Fruit fly (Drosophila melanogaster): ENCODE data around the gene Ten-a.

Gene Ten-a

DNA sequence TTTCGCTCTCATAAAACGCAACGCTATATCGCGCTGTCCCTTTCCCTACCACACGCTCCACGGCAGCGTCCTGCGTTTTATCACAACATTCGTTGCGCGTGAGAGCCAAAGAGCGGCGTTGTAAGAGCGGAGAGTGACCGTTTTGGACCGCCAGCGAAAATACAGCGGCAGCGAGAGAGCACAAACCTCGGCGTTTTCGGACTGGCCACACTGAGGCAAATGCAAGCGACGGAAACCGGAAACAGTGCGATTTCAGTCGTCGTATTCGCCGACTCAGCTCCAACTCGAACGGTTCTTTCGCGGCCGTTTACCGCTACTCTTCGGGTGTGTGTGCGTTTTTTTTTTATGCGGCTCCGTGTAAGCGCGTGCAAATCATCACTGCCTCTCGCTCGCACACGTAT, 160.1 kb downstream of the Ten-a start (continued):
- TF ChIP-seq slbo (GFP tag; IDR thresholded peaks at IDR 0.05) (peak; percentile 53), CG11085 (GFP tag; IDR thresholded peaks at IDR 0.05) (no peak), caup (GFP tag; optimal IDR thresholded peaks at IDR 0.05; ENCODE audit: severe bottlenecking) (peak; percentile 89), br (optimal IDR thresholded peaks at IDR 0.05) (no peak), CG10366 (GFP tag; IDR thresholded peaks at IDR 0.05) (peak; percentile 56), nom (GFP tag; optimal IDR thresholded peaks at IDR 0.05) (peak; percentile 82), pum (GFP tag; optimal IDR thresholded peaks at IDR 0.05) (peak; percentile 35), CG10321 (GFP tag; IDR thresholded peaks at IDR 0.05) (peak; percentile 71), CG13123 (GFP tag; optimal IDR thresholded peaks at IDR 0.05) (peak; percentile 1), CG43689 (GFP tag; IDR thresholded peaks at IDR 0.05) (peak; percentile 54), CG1647 (GFP tag; optimal IDR thresholded peaks at IDR 0.05) (peak; percentile 23), bsh (GFP tag; optimal IDR thresholded peaks at IDR 0.05) (peak in 1 of 2 experiments; percentile 61), Blimp-1 (GFP tag; optimal IDR thresholded peaks at IDR 0.05) (peak; percentile 41), vnd (GFP tag; IDR thresholded peaks at IDR 0.05; ENCODE audit: partially characterized antibody) (no peak), ssp (GFP tag; IDR thresholded peaks at IDR 0.05) (peak; percentile 22; the same call in 1 of the 2 replicates), Dfd (GFP tag; optimal IDR thresholded peaks at IDR 0.05) (no peak), pan (optimal IDR thresholded peaks at IDR 0.05) (no peak), pan (GFP tag; optimal IDR thresholded peaks at IDR 0.05 in 1 of 2, IDR thresholded peaks at IDR 0.05 in 1 of 2) (peak in 1 of 2 experiments; percentile 64), gem (tag; optimal IDR thresholded peaks at IDR 0.05) (peak; percentile 21), zfh1 (GFP tag; IDR thresholded peaks at IDR 0.05) (peak; percentile 83), CG7556 (GFP tag; optimal IDR thresholded peaks at IDR 0.05) (peak; percentile 32), Stat92E (GFP tag; optimal IDR thresholded peaks at IDR 0.05) (peak in 1 of 3 experiments; percentile 70), CG10543 (GFP tag; optimal IDR thresholded peaks at IDR 0.05) (peak; percentile 77), ranshi (GFP tag; IDR thresholded peaks at IDR 0.05) (peak; percentile 57; the same call in 1 of the 2 replicates), Elba2 (GFP tag; optimal IDR thresholded peaks at IDR 0.05) (no peak), ap (GFP tag; IDR thresholded peaks at IDR 0.05) (peak; percentile 40; the same call in 1 of the 2 replicates), Trl (optimal IDR thresholded peaks at IDR 0.05) (peak; percentile 89 to 97), Trl (GFP tag; optimal IDR thresholded peaks at IDR 0.05) (peak; percentile 80), CG3726 (GFP tag; IDR thresholded peaks at IDR 0.05) (0 out of 3 replicates have a peak, but pooled peaks have one; percentile 54), nau (GFP tag; optimal IDR thresholded peaks at IDR 0.05) (peak; percentile 84), CG6254 (GFP tag; optimal IDR thresholded peaks at IDR 0.05) (peak; percentile 71), Asciz (GFP tag; optimal IDR thresholded peaks at IDR 0.05) (peak; percentile 80), oc (tag; optimal IDR thresholded peaks at IDR 0.05) (peak; percentile 77), sisA (GFP tag; IDR thresholded peaks at IDR 0.05) (no peak), Usf (GFP tag; optimal IDR thresholded peaks at IDR 0.05) (no peak), sima (GFP tag; optimal IDR thresholded peaks at IDR 0.05) (no peak), klu (GFP tag; IDR thresholded peaks at IDR 0.05) (no peak), CG17385 (GFP tag; optimal IDR thresholded peaks at IDR 0.05) (peak; percentile 78), h (optimal IDR thresholded peaks at IDR 0.05) (no peak), CG3847 (GFP tag; IDR thresholded peaks at IDR 0.05) (peak; percentile 37; the same call in 1 of the 2 replicates), CG13624 (GFP tag; optimal IDR thresholded peaks at IDR 0.05) (peak; percentile 60), tna (GFP tag; IDR thresholded peaks at IDR 0.05; ENCODE audit: partially characterized antibody) (no peak), hbn (GFP tag; IDR thresholded peaks at IDR 0.05; ENCODE audit: partially characterized antibody) (peak; percentile 40; the same call in 1 of the 2 replicates), al (GFP tag; IDR thresholded peaks at IDR 0.05) (no peak; the same call in 1 of the 2 replicates), ind (GFP tag; optimal IDR thresholded peaks at IDR 0.05) (peak; percentile 22), CG32767 (GFP tag; IDR thresholded peaks at IDR 0.05) (0 out of 2 replicates have a peak, but pooled peaks have one; percentile 43), Myb (GFP tag; optimal IDR thresholded peaks at IDR 0.05) (peak; percentile 44), CG10274 (GFP tag; optimal IDR thresholded peaks at IDR 0.05) (peak; percentile 43), Hr51 (GFP tag; optimal IDR thresholded peaks at IDR 0.05) (peak; percentile 48 to 69), pita (GFP tag; optimal IDR thresholded peaks at IDR 0.05) (no peak), C15 (GFP tag; IDR thresholded peaks at IDR 0.05) (no peak)
